Worm (Caenorhabditis elegans) whole organism, young adult: ENCODE measurements around the gene Y56A3A.41.
A peak's percentile ranks its signal among the peaks of the same experiment; 100 is the strongest.

Experiments used
- B0019.2 ChIP-seq: fragments of 200-800 bp; sonication (Bioruptor generic); conservative IDR thresholded peaks from 2 replicates; pipeline ENCODE4 v1.3.6; 2022; ENCODE audit warnings: missing genetic modification reagents, missing genetic modification characterization, missing compliant biosample characterization
- B0035.1 ChIP-seq: sonication (generic microtip); optimal IDR thresholded peaks from 2 replicates; lab custom pipeline; 2016; ENCODE audit warnings: missing genetic modification characterization, mild to moderate bottlenecking, missing compliant biosample characterization, missing genotype, missing genetic modification reagents
- F49E8.2 ChIP-seq: sonication (generic microtip); optimal IDR thresholded peaks from 3 replicates; lab custom pipeline; 2017; ENCODE audit warnings: missing genetic modification characterization, mild to moderate bottlenecking, missing compliant biosample characterization, antibody characterized with exemption, moderate library complexity; ENCODE audit not compliant: insufficient read depth
- F52B5.7 ChIP-seq: sonication (generic microtip); optimal IDR thresholded peaks from 2 replicates; lab custom pipeline; 2016; ENCODE audit warnings: mild to moderate bottlenecking, missing genetic modification characterization, missing compliant biosample characterization
- F55B11.4 ChIP-seq: sonication (generic microtip); optimal IDR thresholded peaks from 2 replicates; lab custom pipeline; 2016; ENCODE audit warnings: missing compliant biosample characterization, missing genetic modification characterization, borderline replicate concordance; ENCODE audit not compliant: insufficient read depth
- K11D2.4 ChIP-seq: fragments of 200-800 bp; sonication (Bioruptor generic); IDR thresholded peaks from 2 replicates; pipeline ENCODE4 v1.3.6; 2022; ENCODE audit warnings: missing genetic modification reagents, missing genetic modification characterization, missing compliant biosample characterization
- Y53G8AR.9 ChIP-seq: fragments of 200-800 bp; sonication (Bioruptor generic); conservative IDR thresholded peaks from 2 replicates; pipeline ENCODE4 v1.3.6; 2022; ENCODE audit warnings: missing genetic modification reagents, missing genetic modification characterization, missing compliant biosample characterization
- Y67H2A.10 ChIP-seq: fragments of 200-800 bp; sonication (Bioruptor generic); conservative IDR thresholded peaks from 2 replicates; pipeline ENCODE4 v1.3.6; 2022; ENCODE audit warnings: missing genetic modification reagents, missing genetic modification characterization, missing compliant biosample characterization
- Y95B8A.8 ChIP-seq: fragments of 200-800 bp; sonication (Bioruptor generic); IDR thresholded peaks from 2 replicates; pipeline ENCODE4 v1.3.6; 2022; ENCODE audit warnings: missing genetic modification reagents, missing genetic modification characterization, missing compliant biosample characterization
- akir-1 ChIP-seq: fragments of 200-800 bp; sonication (Bioruptor generic); optimal IDR thresholded peaks from 2 replicates; lab custom pipeline; 2018; ENCODE audit warnings: mild to moderate bottlenecking, missing genetic modification characterization, moderate library complexity, missing compliant biosample characterization
- aptf-3 ChIP-seq: fragments of 200-800 bp; sonication (Bioruptor generic); IDR thresholded peaks from 2 replicates; pipeline ENCODE4 v1.3.6; 2022; ENCODE audit warnings: missing genetic modification characterization, missing compliant biosample characterization
- athp-1 ChIP-seq: sonication (generic microtip); optimal IDR thresholded peaks from 2 replicates; lab custom pipeline; 2017; ENCODE audit warnings: mild to moderate bottlenecking, missing genetic modification characterization, missing compliant biosample characterization
- attf-3 ChIP-seq: fragments of 200-800 bp; sonication (Bioruptor generic); conservative IDR thresholded peaks from 2 replicates; pipeline ENCODE4 v1.3.6; 2022; ENCODE audit warnings: missing genetic modification reagents, missing genetic modification characterization, missing compliant biosample characterization
- attf-5 ChIP-seq: fragments of 200-800 bp; sonication (Bioruptor generic); optimal IDR thresholded peaks from 2 replicates; lab custom pipeline; 2018; ENCODE audit warnings: mild to moderate bottlenecking, missing genetic modification characterization, missing compliant biosample characterization
- ccch-3 ChIP-seq: fragments of 200-800 bp; sonication (Bioruptor generic); optimal IDR thresholded peaks from 2 replicates; lab custom pipeline; 2018; ENCODE audit warnings: mild to moderate bottlenecking, missing genetic modification characterization, missing compliant biosample characterization
- cebp-1 ChIP-seq, 2 experiments: fragments of 200-800 bp in 1 of 2; sonication (Bioruptor generic) in 1 of 2; sonication (generic microtip) in 1 of 2; IDR thresholded peaks in 1 of 2; optimal IDR thresholded peaks in 1 of 2; 2 replicates each; pipeline versions ENCODE4 v1.3.6 to Lab custom; 2017 to 2022; ENCODE audit warnings: missing compliant biosample characterization in 2 of 2, missing genetic modification characterization in 2 of 2, mild to moderate bottlenecking in 1 of 2, missing genetic modification reagents in 1 of 2, moderate library complexity in 1 of 2
- cebp-2 ChIP-seq: fragments of 200-800 bp; sonication (Bioruptor generic); IDR thresholded peaks from 2 replicates; pipeline ENCODE4 v1.3.6; 2022; ENCODE audit warnings: missing genetic modification characterization, missing compliant biosample characterization
- ceh-100 ChIP-seq: fragments of 200-800 bp; sonication (Bioruptor generic); IDR thresholded peaks from 2 replicates; pipeline ENCODE4 v1.3.6; 2022; ENCODE audit warnings: missing genetic modification reagents, missing genetic modification characterization, missing compliant biosample characterization
- ceh-91 ChIP-seq: fragments of 200-800 bp; sonication (Bioruptor generic); IDR thresholded peaks from 2 replicates; pipeline ENCODE4 v1.3.6; 2022; ENCODE audit warnings: missing genetic modification reagents, missing genetic modification characterization, missing compliant biosample characterization
- die-1 ChIP-seq: sonication (generic microtip); optimal IDR thresholded peaks from 2 replicates; lab custom pipeline; 2016; ENCODE audit warnings: missing genotype, mild to moderate bottlenecking, missing genetic modification characterization, missing compliant biosample characterization
- efl-1 ChIP-seq: fragments of 150-350 bp; optimal IDR thresholded peaks from 2 replicates; lab custom pipeline; 2014; ENCODE audit warnings: missing biosample characterization, missing genetic modification reagents, missing genetic modification characterization
- egl-44 ChIP-seq: fragments of 200-800 bp; sonication (Bioruptor generic); IDR thresholded peaks from 2 replicates; pipeline ENCODE4 v1.3.6; 2022; ENCODE audit warnings: missing genetic modification reagents, missing genetic modification characterization, missing compliant biosample characterization
- egrh-3 ChIP-seq: fragments of 200-800 bp; sonication (Bioruptor generic); IDR thresholded peaks from 2 replicates; pipeline ENCODE4 v1.3.6; 2022; ENCODE audit warnings: missing genetic modification reagents, missing genetic modification characterization, missing compliant biosample characterization
- ekl-4 ChIP-seq: fragments of 200-800 bp; sonication (Bioruptor generic); IDR thresholded peaks from 2 replicates; pipeline ENCODE4 v1.3.6; 2022; ENCODE audit warnings: missing genetic modification reagents, missing genetic modification characterization, missing compliant biosample characterization
- ets-4 ChIP-seq: fragments of 200-800 bp; sonication (Bioruptor generic); optimal IDR thresholded peaks from 2 replicates; lab custom pipeline; 2018; ENCODE audit warnings: mild to moderate bottlenecking, missing genetic modification characterization, missing compliant biosample characterization
- fkh-3 ChIP-seq: sonication (generic microtip); optimal IDR thresholded peaks from 2 replicates; lab custom pipeline; 2016; ENCODE audit warnings: mild to moderate bottlenecking, missing genetic modification characterization, missing compliant biosample characterization
- hlh-26 ChIP-seq: fragments of 200-800 bp; sonication (Bioruptor generic); conservative IDR thresholded peaks from 2 replicates; pipeline ENCODE4 v1.3.6; 2022; ENCODE audit warnings: missing genetic modification reagents, missing genetic modification characterization, missing compliant biosample characterization
- hmg-1.2 ChIP-seq: fragments of 200-800 bp; sonication (Bioruptor generic); IDR thresholded peaks from 2 replicates; pipeline ENCODE4 v1.3.6; 2022; ENCODE audit warnings: missing genetic modification reagents, missing genetic modification characterization, missing compliant biosample characterization
- lag-1 ChIP-seq: fragments of 200-800 bp; sonication (Bioruptor generic); IDR thresholded peaks from 2 replicates; pipeline ENCODE4 v1.3.6; 2022; ENCODE audit warnings: missing genetic modification reagents, missing genetic modification characterization, missing compliant biosample characterization
- lin-26 ChIP-seq: fragments of 200-800 bp; sonication (Bioruptor generic); IDR thresholded peaks from 2 replicates; pipeline ENCODE4 v1.3.6; 2022; ENCODE audit warnings: missing genetic modification reagents, missing genetic modification characterization, missing compliant biosample characterization
- lin-40 ChIP-seq: sonication (generic microtip); optimal IDR thresholded peaks from 2 replicates; lab custom pipeline; 2016; ENCODE audit warnings: missing genetic modification characterization, mild to moderate bottlenecking, missing compliant biosample characterization, missing genotype, missing genetic modification reagents
- lir-1 ChIP-seq: fragments of 200-800 bp; sonication (Bioruptor generic); conservative IDR thresholded peaks from 2 replicates; pipeline ENCODE4 v1.3.6; 2022; ENCODE audit warnings: missing genetic modification reagents, missing genetic modification characterization, missing compliant biosample characterization
- lsl-1 ChIP-seq: fragments of 200-800 bp; sonication (Bioruptor generic); optimal IDR thresholded peaks from 2 replicates; lab custom pipeline; 2018; ENCODE audit warnings: mild to moderate bottlenecking, missing genetic modification characterization, moderate library complexity, missing compliant biosample characterization
- lsy-27 ChIP-seq: sonication (generic microtip); optimal IDR thresholded peaks from 2 replicates; lab custom pipeline; 2017; ENCODE audit warnings: missing genetic modification characterization, mild to moderate bottlenecking, missing compliant biosample characterization, antibody characterized with exemption, missing genotype, borderline replicate concordance; ENCODE audit not compliant: insufficient read depth
- madf-10 ChIP-seq: sonication (generic microtip); optimal IDR thresholded peaks from 2 replicates; lab custom pipeline; 2016; ENCODE audit warnings: mild to moderate bottlenecking, missing genetic modification characterization, missing compliant biosample characterization
- madf-6 ChIP-seq: fragments of 200-800 bp; sonication (Bioruptor generic); IDR thresholded peaks from 2 replicates; pipeline ENCODE4 v1.3.6; 2022; ENCODE audit warnings: missing genetic modification reagents, missing genetic modification characterization, missing compliant biosample characterization
- nfya-2 ChIP-seq: fragments of 200-800 bp; sonication (Bioruptor generic); IDR thresholded peaks from 2 replicates; pipeline ENCODE4 v1.3.6; 2022; ENCODE audit warnings: missing genetic modification reagents, missing genetic modification characterization, missing compliant biosample characterization
- nfyb-1 ChIP-seq: fragments of 200-800 bp; sonication (Bioruptor generic); IDR thresholded peaks from 2 replicates; pipeline ENCODE4 v1.3.6; 2022; ENCODE audit warnings: missing genetic modification reagents, missing genetic modification characterization, missing compliant biosample characterization
- nhr-80 ChIP-seq: sonication (generic microtip); optimal IDR thresholded peaks from 2 replicates; lab custom pipeline; 2016; ENCODE audit warnings: missing genetic modification characterization, missing compliant biosample characterization
- pbrm-1 ChIP-seq: fragments of 200-800 bp; sonication (Bioruptor generic); IDR thresholded peaks from 2 replicates; pipeline ENCODE4 v1.3.6; 2022; ENCODE audit warnings: missing genetic modification reagents, missing genetic modification characterization, missing compliant biosample characterization
- rec-8 ChIP-seq, 2 experiments: sonication (generic microtip); optimal IDR thresholded peaks; 2 replicates each; lab custom pipeline; 2016; ENCODE audit warnings: mild to moderate bottlenecking in 2 of 2, missing genetic modification characterization in 2 of 2, missing genetic modification reagents in 2 of 2, missing genotype in 2 of 2, missing biosample characterization in 1 of 2, missing compliant biosample characterization in 1 of 2, moderate library complexity in 1 of 2
- sdz-38 ChIP-seq: sonication (generic microtip); optimal IDR thresholded peaks from 2 replicates; lab custom pipeline; 2016; ENCODE audit warnings: missing genotype, missing genetic modification characterization, missing compliant biosample characterization
- snpc-1.3 ChIP-seq: sonication (generic microtip); optimal IDR thresholded peaks from 2 replicates; lab custom pipeline; 2017; ENCODE audit warnings: missing genetic modification characterization, mild to moderate bottlenecking, missing compliant biosample characterization, antibody characterized with exemption, moderate library complexity, missing genotype, missing genetic modification reagents; ENCODE audit not compliant: insufficient read depth
- tbp1 ChIP-seq: fragments of 200-800 bp; sonication (Bioruptor generic); optimal IDR thresholded peaks from 2 replicates; lab custom pipeline; 2018; ENCODE audit warnings: mild to moderate bottlenecking, missing genetic modification characterization, missing compliant biosample characterization
- ztf-6 ChIP-seq: fragments of 200-800 bp; sonication (Bioruptor generic); IDR thresholded peaks from 2 replicates; pipeline ENCODE4 v1.3.6; 2022; ENCODE audit warnings: missing genetic modification reagents, missing genetic modification characterization, missing compliant biosample characterization

The Y56A3A.41 gene

DNA sequence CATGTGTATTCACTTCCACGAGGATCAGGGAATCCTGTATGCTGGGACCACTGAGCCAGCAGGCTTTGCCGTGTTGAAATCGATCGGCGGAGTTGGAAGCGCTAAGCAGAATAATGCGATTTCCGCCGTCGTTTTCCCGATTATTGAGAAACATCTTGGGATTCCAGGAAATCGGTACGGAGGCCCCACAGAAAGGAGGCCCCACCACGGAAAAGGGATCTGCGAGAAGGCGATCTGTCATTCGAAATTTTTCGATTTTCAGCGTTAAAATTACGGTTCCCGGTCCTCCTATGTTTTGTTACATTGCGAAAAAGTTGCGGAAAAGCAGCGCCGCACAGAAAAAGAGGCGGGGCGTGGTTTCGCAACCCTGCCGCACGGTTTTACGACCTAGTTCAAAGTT, 44.5 kb downstream of the Y56A3A.41 start:
- TF ChIP-seq nfyb-1 (GFP tag; lab: Robert Waterston, UW), result 0 out of 2 replicates have a peak, but pooled peaks have one; percentile 35
- TF ChIP-seq aptf-3 (GFP tag; lab: Robert Waterston, UW), result no peak
- no peak for TF ChIP-seq ets-4 (GFP tag; lab: Kevin White, UChicago)
- no peak for TF ChIP-seq sdz-38 (tag; lab: Kevin White, UChicago)
- TF ChIP-seq Y53G8AR.9 (GFP tag; lab: Robert Waterston, UW), result no peak
- TF ChIP-seq madf-6 (GFP tag; lab: Robert Waterston, UW), result peak; percentile 10; the same call in 1 of the 2 replicates
- no peak; the same call in 1 of the 2 replicates for TF ChIP-seq pbrm-1 (GFP tag; lab: Robert Waterston, UW)
- TF ChIP-seq ztf-6 (GFP tag; lab: Robert Waterston, UW), result no peak
- TF ChIP-seq akir-1 (GFP tag; lab: Kevin White, UChicago), result no peak
- no peak for TF ChIP-seq nhr-80 (tag; lab: Kevin White, UChicago)
- TF ChIP-seq ceh-100, result peak; percentile 77
- TF ChIP-seq madf-10 (tag; lab: Kevin White, UChicago), result no peak
- no peak for TF ChIP-seq lsy-27
- no peak for TF ChIP-seq K11D2.4 (GFP tag; lab: Robert Waterston, UW)
- TF ChIP-seq snpc-1.3 (tag; lab: Kevin White, UChicago), result no peak
- no peak for TF ChIP-seq Y67H2A.10
- TF ChIP-seq lsl-1, result no peak
- TF ChIP-seq B0019.2 (GFP tag; lab: Robert Waterston, UW), result no peak
- TF ChIP-seq cebp-1 (GFP tag; IDR thresholded peaks at IDR 0.05; lab: Robert Waterston, UW), result no peak
- peak; percentile 31 for TF ChIP-seq cebp-1 (tag; optimal IDR thresholded peaks at IDR 0.05; lab: Kevin White, UChicago)
- no peak for TF ChIP-seq F52B5.7 (tag; lab: Kevin White, UChicago)
- no peak for TF ChIP-seq die-1 (tag; lab: Kevin White, UChicago)
- TF ChIP-seq rec-8 (tag; optimal IDR thresholded peaks at IDR 0.05; lab: Kevin White, UChicago), result no peak
- TF ChIP-seq ceh-91, result no peak
- no peak for TF ChIP-seq F55B11.4
- TF ChIP-seq hmg-1.2 (GFP tag; lab: Robert Waterston, UW), result peak; percentile 12; the same call in 1 of the 2 replicates
- no peak for TF ChIP-seq nfya-2 (GFP tag; lab: Robert Waterston, UW)
- TF ChIP-seq egl-44 (GFP tag; lab: Robert Waterston, UW), result no peak
- no peak for TF ChIP-seq ccch-3 (GFP tag; lab: Kevin White, UChicago)
- TF ChIP-seq hlh-26 (GFP tag; lab: Robert Waterston, UW), result no peak
- TF ChIP-seq egrh-3 (GFP tag; lab: Robert Waterston, UW), result peak; percentile 31; the same call in 1 of the 2 replicates
- TF ChIP-seq lin-26 (GFP tag; lab: Robert Waterston, UW), result 0 out of 2 replicates have a peak, but pooled peaks have one; percentile 18
- no peak for TF ChIP-seq Y95B8A.8 (GFP tag; lab: Robert Waterston, UW)
- no peak for TF ChIP-seq lir-1 (GFP tag; lab: Robert Waterston, UW)
- no peak for TF ChIP-seq ekl-4 (GFP tag; lab: Robert Waterston, UW)
- TF ChIP-seq fkh-3 (tag; lab: Kevin White, UChicago), result no peak

ce11 chrIII:11847658-11848202, 45.1 kb downstream of the Y56A3A.41 start, which contains the start of gene mif-1:
Gene mif-1, plus strand, starts transcription at chrIII:11848152.
- TF ChIP-seq efl-1 (GFP tag; lab: Kevin White, UChicago) (no peak), cebp-1 (GFP tag; IDR thresholded peaks at IDR 0.05; lab: Robert Waterston, UW) (no peak), cebp-1 (tag; optimal IDR thresholded peaks at IDR 0.05; lab: Kevin White, UChicago) (no peak), die-1 (tag; lab: Kevin White, UChicago) (no peak), B0035.1 (tag; lab: Kevin White, UChicago) (no peak), tbp1 (GFP tag; lab: Kevin White, UChicago) (peak; percentile 7), cebp-2 (GFP tag; lab: Robert Waterston, UW) (no peak), athp-1 (tag; lab: Kevin White, UChicago) (no peak), pbrm-1 (GFP tag; lab: Robert Waterston, UW) (no peak), Y95B8A.8 (GFP tag; lab: Robert Waterston, UW) (no peak), lsl-1 (peak; percentile 83), hlh-26 (GFP tag; lab: Robert Waterston, UW) (no peak), F49E8.2 (tag; lab: Kevin White, UChicago) (no peak), ceh-100 (no peak), Y67H2A.10 (no peak), attf-5 (GFP tag; lab: Kevin White, UChicago) (peak; percentile 23), lag-1 (GFP tag; lab: Robert Waterston, UW) (no peak), lin-40 (tag; lab: Kevin White, UChicago) (no peak), attf-3 (GFP tag; lab: Robert Waterston, UW) (no peak)
